Fruit fly (Drosophila melanogaster): ENCODE results near the gene Osi23.
A peak's percentile ranks its signal among the peaks of the same experiment; 100 is the strongest.

The Osi23 gene

DNA sequence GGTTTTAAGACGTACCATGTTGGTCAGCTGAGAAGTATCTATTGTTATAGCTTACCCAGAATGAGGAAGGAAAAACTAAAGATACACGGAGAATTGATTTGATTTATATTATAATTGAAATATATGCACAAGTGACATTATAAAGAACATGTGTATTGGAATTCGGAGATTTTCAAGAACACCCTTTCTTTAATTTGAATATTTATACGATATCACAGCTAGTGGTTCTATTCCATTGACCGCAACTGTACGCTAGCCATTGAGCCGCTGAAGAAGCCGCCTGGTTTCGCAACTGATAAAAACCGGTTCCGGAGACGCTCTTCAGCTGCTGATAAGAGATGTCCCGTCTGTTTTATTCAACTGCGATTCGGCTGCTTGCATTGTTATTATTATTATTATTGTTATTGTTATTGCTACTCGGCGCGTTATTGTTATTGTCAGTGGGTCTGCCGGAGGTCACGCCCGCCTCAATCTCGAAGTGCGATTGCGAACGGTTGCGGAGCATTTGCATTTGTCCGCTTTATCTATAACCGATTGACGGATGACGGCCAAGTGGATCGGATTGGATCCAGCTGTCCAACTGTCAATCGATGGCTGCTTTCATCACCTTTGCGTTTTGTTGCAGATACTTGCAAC lies 16.9 kb upstream of the Osi23 start (continued):
- TF ChIP-seq CG2199 (GFP tag; IDR thresholded peaks at IDR 0.05) (0 out of 3 replicates have a peak, but pooled peaks have one; percentile 45), Oli (tag; optimal IDR thresholded peaks at IDR 0.05) (peak; percentile 18), ci (GFP tag; IDR thresholded peaks at IDR 0.05) (peak; percentile 70; the same call in 2 of the 3 replicates), ase (GFP tag; IDR thresholded peaks at IDR 0.05) (no peak), CoRest (tag; optimal IDR thresholded peaks at IDR 0.05) (peak; percentile 41), CG10267 (tag; optimal IDR thresholded peaks at IDR 0.05) (peak; percentile 30), row (GFP tag; IDR thresholded peaks at IDR 0.05) (peak; percentile 58), ranshi (GFP tag; IDR thresholded peaks at IDR 0.05) (peak; percentile 31; the same call in 1 of the 2 replicates), CG10979 (tag; optimal IDR thresholded peaks at IDR 0.05) (peak; percentile 26), CG4424 (GFP tag; optimal IDR thresholded peaks at IDR 0.05) (peak; percentile 17), CG11456 (GFP tag; IDR thresholded peaks at IDR 0.05) (no peak), gem (tag; optimal IDR thresholded peaks at IDR 0.05) (peak; percentile 64), CG7556 (GFP tag; optimal IDR thresholded peaks at IDR 0.05) (peak; percentile 2), Spps (tag; optimal IDR thresholded peaks at IDR 0.05) (peak; percentile 9), CG1603 (tag; optimal IDR thresholded peaks at IDR 0.05) (peak; percentile 39), slou (GFP tag; optimal IDR thresholded peaks at IDR 0.05) (no peak), B-H1 (GFP tag; IDR thresholded peaks at IDR 0.05) (peak; percentile 15; the same call in 1 of the 3 replicates), CG6854 (GFP tag; optimal IDR thresholded peaks at IDR 0.05) (no peak), ftz-f1 (GFP tag; optimal IDR thresholded peaks at IDR 0.05) (no peak), CG12659 (GFP tag; optimal IDR thresholded peaks at IDR 0.05) (peak; percentile 19), mld (GFP tag; IDR thresholded peaks at IDR 0.05; ENCODE audit: partially characterized antibody) (no peak), vvl (GFP tag; IDR thresholded peaks at IDR 0.05) (peak; percentile 27; the same call in 1 of the 2 replicates), ind (GFP tag; optimal IDR thresholded peaks at IDR 0.05) (no peak), CG14441 (GFP tag; IDR thresholded peaks at IDR 0.05) (peak; percentile 28; the same call in 1 of the 2 replicates), ewg (GFP tag; optimal IDR thresholded peaks at IDR 0.05) (no peak), Hand (GFP tag; optimal IDR thresholded peaks at IDR 0.05) (no peak), HLHmδ (GFP tag; optimal IDR thresholded peaks at IDR 0.05) (no peak), CG13424 (tag; optimal IDR thresholded peaks at IDR 0.05) (peak; percentile 41), Sox102F (GFP tag; optimal IDR thresholded peaks at IDR 0.05) (peak; percentile 41), CG7839 (tag; optimal IDR thresholded peaks at IDR 0.05) (peak; percentile 58), Trl (optimal IDR thresholded peaks at IDR 0.05) (no peak), Trl (GFP tag; optimal IDR thresholded peaks at IDR 0.05) (no peak), klu (GFP tag; IDR thresholded peaks at IDR 0.05) (no peak), Hsf (GFP tag; optimal IDR thresholded peaks at IDR 0.05) (no peak), Drgx (GFP tag; IDR thresholded peaks at IDR 0.05) (peak; percentile 51; the same call in 1 of the 2 replicates), so (GFP tag; IDR thresholded peaks at IDR 0.05) (no peak; the same call in 2 of the 3 replicates), CG2120 (GFP tag; optimal IDR thresholded peaks at IDR 0.05) (peak; percentile 23), Hmr (GFP tag; optimal IDR thresholded peaks at IDR 0.05) (peak; percentile 4), dan (GFP tag; IDR thresholded peaks at IDR 0.05) (no peak), schlank (tag; optimal IDR thresholded peaks at IDR 0.05) (no peak), CG18599 (GFP tag; optimal IDR thresholded peaks at IDR 0.05) (peak; percentile 16), dysf (GFP tag; IDR thresholded peaks at IDR 0.05) (peak; percentile 57; the same call in 1 of the 3 replicates), pnt (GFP tag; optimal IDR thresholded peaks at IDR 0.05) (no peak), run (tag; optimal IDR thresholded peaks at IDR 0.05) (no peak), Fer1 (GFP tag; optimal IDR thresholded peaks at IDR 0.05) (peak; percentile 35), Ets97D (GFP tag; optimal IDR thresholded peaks at IDR 0.05) (no peak), ab (GFP tag; optimal IDR thresholded peaks at IDR 0.05) (no peak), Blimp-1 (GFP tag; optimal IDR thresholded peaks at IDR 0.05) (peak; percentile 10), CG7271 (tag; optimal IDR thresholded peaks at IDR 0.05) (no peak), CG17385 (GFP tag; optimal IDR thresholded peaks at IDR 0.05) (peak; percentile 35)

All from whole organism, embryonic.